Worm (Caenorhabditis elegans) whole organism, midembryonic: ENCODE measurements around the gene mtm-9.

ENCODE experiments used
- klf-2 ChIP-seq: fragments of 200-800 bp; sonication (Bioruptor generic); conservative IDR thresholded peaks from 2 replicates; pipeline ENCODE4 v1.3.6; 2022; ENCODE audit warnings: missing genetic modification reagents, missing genetic modification characterization, missing compliant biosample characterization
- ref-1 ChIP-seq: fragments of 200-800 bp; sonication (Bioruptor generic); conservative IDR thresholded peaks from 2 replicates; pipeline ENCODE4 v1.3.6; 2022; ENCODE audit warnings: missing genetic modification reagents, missing genetic modification characterization, missing compliant biosample characterization
- tab-1 ChIP-seq: fragments of 200-800 bp; sonication (Bioruptor generic); IDR thresholded peaks from 2 replicates; pipeline ENCODE4 v1.3.6; 2022; ENCODE audit warnings: missing genetic modification characterization, missing compliant biosample characterization

ce11 chrV:3788538-3788937 lies 45.2 kb downstream of the mtm-9 start:
- TF ChIP-seq klf-2 (GFP tag; lab: Robert Waterston, UW), result no peak
- TF ChIP-seq tab-1 (GFP tag; lab: Robert Waterston, UW), result no peak
- no peak for TF ChIP-seq ref-1 (GFP tag; lab: Robert Waterston, UW)
